Fruit fly (Drosophila melanogaster): ENCODE measurements around the gene brm.

DNA sequence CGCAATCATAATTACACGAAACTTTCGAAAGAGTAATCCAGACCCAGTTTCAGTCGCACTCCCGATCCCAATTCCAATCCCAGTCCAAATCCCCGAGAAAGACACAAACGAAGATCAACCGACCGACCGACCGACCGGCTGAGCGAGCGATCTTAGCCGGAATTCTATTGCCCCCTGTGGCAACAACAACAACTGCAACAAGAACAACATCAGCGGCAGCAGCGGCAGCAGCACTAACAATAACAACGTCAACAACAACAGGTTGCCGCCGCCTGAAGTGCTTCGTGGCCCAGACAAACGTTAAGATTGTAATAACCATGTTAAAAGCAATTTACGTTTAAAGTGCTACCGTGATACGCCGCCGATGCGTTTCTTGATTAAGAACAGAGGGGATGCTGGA, 36.1 kb upstream of the brm start:
- TF ChIP-seq EcR (GFP tag; optimal IDR thresholded peaks at IDR 0.05): no peak
- no peak for TF ChIP-seq CG8478 (optimal IDR thresholded peaks at IDR 0.05)
- no peak for TF ChIP-seq pan (optimal IDR thresholded peaks at IDR 0.05)
- TF ChIP-seq Dll (optimal IDR thresholded peaks at IDR 0.05): no peak
- TF ChIP-seq psq (optimal IDR thresholded peaks at IDR 0.05): no peak

All from whole organism.